Worm (Caenorhabditis elegans) whole organism, young adult: ENCODE data around the gene C04H5.7.

Experiments
- K11D2.4 ChIP-seq: fragments of 200-800 bp; sonication (Bioruptor generic); IDR thresholded peaks from 2 replicates; pipeline ENCODE4 v1.3.6; 2022; ENCODE audit warnings: missing genetic modification reagents, missing genetic modification characterization, missing compliant biosample characterization
- Y95B8A.8 ChIP-seq: fragments of 200-800 bp; sonication (Bioruptor generic); IDR thresholded peaks from 2 replicates; pipeline ENCODE4 v1.3.6; 2022; ENCODE audit warnings: missing genetic modification reagents, missing genetic modification characterization, missing compliant biosample characterization
- ama-1 ChIP-seq, 3 experiments: fragments of 150-350 bp in 1 of 3; sonication (generic microtip) in 2 of 3; optimal IDR thresholded peaks; 2 replicates each; lab custom pipeline; 2014 to 2018; ENCODE audit warnings: missing biosample characterization in 2 of 3, missing genetic modification characterization in 2 of 3, missing genetic modification reagents in 2 of 3
- aptf-3 ChIP-seq: fragments of 200-800 bp; sonication (Bioruptor generic); IDR thresholded peaks from 2 replicates; pipeline ENCODE4 v1.3.6; 2022; ENCODE audit warnings: missing genetic modification characterization, missing compliant biosample characterization
- ceh-100 ChIP-seq: fragments of 200-800 bp; sonication (Bioruptor generic); IDR thresholded peaks from 2 replicates; pipeline ENCODE4 v1.3.6; 2022; ENCODE audit warnings: missing genetic modification reagents, missing genetic modification characterization, missing compliant biosample characterization
- him-1 ChIP-seq: sonication (generic microtip); optimal IDR thresholded peaks from 2 replicates; lab custom pipeline; 2016; ENCODE audit warnings: missing genotype, missing genetic modification reagents, missing genetic modification characterization, missing compliant biosample characterization
- lin-40 ChIP-seq: sonication (generic microtip); optimal IDR thresholded peaks from 2 replicates; lab custom pipeline; 2016; ENCODE audit warnings: missing genetic modification characterization, mild to moderate bottlenecking, missing compliant biosample characterization, missing genotype, missing genetic modification reagents
- lin-54 ChIP-seq: fragments of 200-800 bp; sonication (Bioruptor generic); optimal IDR thresholded peaks from 2 replicates; lab custom pipeline; 2018; ENCODE audit warnings: mild to moderate bottlenecking, missing genetic modification characterization, missing compliant biosample characterization
- mel-28 ChIP-seq: sonication (generic microtip); optimal IDR thresholded peaks from 2 replicates; lab custom pipeline; 2016; ENCODE audit warnings: borderline replicate concordance, mild to moderate bottlenecking, missing genetic modification characterization, missing compliant biosample characterization
- nfyb-1 ChIP-seq: fragments of 200-800 bp; sonication (Bioruptor generic); IDR thresholded peaks from 2 replicates; pipeline ENCODE4 v1.3.6; 2022; ENCODE audit warnings: missing genetic modification reagents, missing genetic modification characterization, missing compliant biosample characterization
- nhr-90 ChIP-seq: sonication (generic microtip); optimal IDR thresholded peaks from 2 replicates; lab custom pipeline; 2016; ENCODE audit warnings: missing genotype, mild to moderate bottlenecking, missing genetic modification characterization, missing compliant biosample characterization
- rpc-1 ChIP-seq, 2 experiments: fragments of 150-350 bp in 1 of 2; sonication (generic microtip) in 1 of 2; optimal IDR thresholded peaks; 2 replicates each; lab custom pipeline; 2014 to 2018; ENCODE audit warnings: missing biosample characterization in 1 of 2, missing genetic modification characterization in 1 of 2, missing genetic modification reagents in 1 of 2, missing genotype in 1 of 2
- ztf-18 ChIP-seq: sonication (generic microtip); optimal IDR thresholded peaks from 2 replicates; lab custom pipeline; 2016; ENCODE audit warnings: missing genotype, mild to moderate bottlenecking, missing genetic modification characterization, missing compliant biosample characterization
- ztf-25 ChIP-seq: fragments of 200-800 bp; sonication (Bioruptor generic); IDR thresholded peaks from 2 replicates; pipeline ENCODE4 v1.3.6; 2022; ENCODE audit warnings: missing genetic modification reagents, missing genetic modification characterization, missing compliant biosample characterization

DNA sequence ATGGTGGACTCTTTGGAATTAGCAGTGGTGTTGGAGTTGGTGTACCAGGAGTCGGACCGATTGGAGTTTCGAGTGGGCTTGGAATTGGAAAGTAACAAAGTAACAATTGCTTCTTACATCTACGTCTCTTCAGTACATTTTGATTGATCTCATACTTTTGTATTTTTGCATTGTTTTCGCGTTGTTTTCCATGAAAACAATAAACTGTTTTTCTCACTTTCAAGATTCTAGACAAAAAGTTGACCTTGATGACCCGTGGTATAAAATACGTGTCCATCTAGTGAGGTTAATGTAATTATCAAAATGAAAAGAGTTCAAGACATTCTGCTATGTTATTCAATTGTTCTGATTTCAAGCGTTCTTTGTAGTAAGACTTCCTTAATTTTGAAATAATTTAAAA lies 36.3 kb upstream of the C04H5.7 start, which contains the start of gene K10H10.5:
- no peak for TF ChIP-seq ama-1 (optimal IDR thresholded peaks at IDR 0.05; lab: Kevin White, UChicago)
- no peak for TF ChIP-seq ama-1 (GFP tag; optimal IDR thresholded peaks at IDR 0.05; lab: Kevin White, UChicago)
- TF ChIP-seq lin-40 (tag; lab: Kevin White, UChicago) = no peak
- no peak for TF ChIP-seq nhr-90 (tag; lab: Kevin White, UChicago)
- TF ChIP-seq K11D2.4 (GFP tag; lab: Robert Waterston, UW) = no peak
- no peak for TF ChIP-seq ztf-25 (GFP tag; lab: Robert Waterston, UW)
- no peak for TF ChIP-seq ceh-100 (GFP tag; lab: Robert Waterston, UW)
- TF ChIP-seq lin-54 (GFP tag; lab: Kevin White, UChicago) = no peak
- TF ChIP-seq ztf-18 (tag; lab: Kevin White, UChicago) = no peak
- no peak for TF ChIP-seq Y95B8A.8
- TF ChIP-seq rpc-1 (optimal IDR thresholded peaks at IDR 0.05; lab: Kevin White, UChicago) = no peak
- TF ChIP-seq rpc-1 (tag; optimal IDR thresholded peaks at IDR 0.05; lab: Kevin White, UChicago) = no peak
- TF ChIP-seq him-1 (tag; lab: Kevin White, UChicago) = no peak
- no peak for TF ChIP-seq mel-28 (tag; lab: Kevin White, UChicago)
- no peak for TF ChIP-seq aptf-3
- no peak for TF ChIP-seq nfyb-1
